Worm (Caenorhabditis elegans) whole organism, late embryonic: Measurements from ENCODE around the gene T22C8.4.

Experiments used
- F13H6.1 ChIP-seq: sonication (generic microtip); optimal IDR thresholded peaks from 2 replicates; lab custom pipeline; 2016; ENCODE audit warnings: missing genetic modification characterization, missing compliant biosample characterization
- ama-1 ChIP-seq: fragments of 150-350 bp; optimal IDR thresholded peaks from 2 replicates; lab custom pipeline; 2014
- ceh-18 ChIP-seq: sonication (generic microtip); optimal IDR thresholded peaks from 2 replicates; lab custom pipeline; 2016; ENCODE audit warnings: missing genetic modification characterization, missing compliant biosample characterization
- elt-2 ChIP-seq: sonication (generic microtip); optimal IDR thresholded peaks from 2 replicates; lab custom pipeline; 2016; ENCODE audit warnings: missing genetic modification reagents, missing genetic modification characterization, missing compliant biosample characterization
- ets-4 ChIP-seq: sonication (generic microtip); optimal IDR thresholded peaks from 2 replicates; lab custom pipeline; 2016; ENCODE audit warnings: missing genetic modification characterization, missing compliant biosample characterization
- fkh-10 ChIP-seq: fragments of 150-350 bp; optimal IDR thresholded peaks from 2 replicates; lab custom pipeline; 2014; ENCODE audit warnings: missing biosample characterization, missing genetic modification reagents, missing genetic modification characterization
- fkh-6 ChIP-seq: sonication (generic microtip); optimal IDR thresholded peaks from 2 replicates; lab custom pipeline; 2016; ENCODE audit warnings: missing genetic modification characterization, missing compliant biosample characterization
- hlh-13 ChIP-seq: fragments of 200-800 bp; sonication (Bioruptor generic); optimal IDR thresholded peaks from 2 replicates; lab custom pipeline; 2018; ENCODE audit warnings: mild to moderate bottlenecking, missing genetic modification characterization, missing compliant biosample characterization
- pag-3 ChIP-seq: sonication (generic microtip); optimal IDR thresholded peaks from 2 replicates; lab custom pipeline; 2016; ENCODE audit warnings: missing compliant biosample characterization, missing genetic modification characterization, borderline replicate concordance
- pha-2 ChIP-seq: sonication (generic microtip); optimal IDR thresholded peaks from 2 replicates; lab custom pipeline; 2017; ENCODE audit warnings: mild to moderate bottlenecking, missing genetic modification characterization, missing compliant biosample characterization
- pqm-1 ChIP-seq: sonication (generic microtip); optimal IDR thresholded peaks from 2 replicates; lab custom pipeline; 2016; ENCODE audit warnings: missing genetic modification characterization, missing compliant biosample characterization
- sox-4 ChIP-seq: sonication (generic microtip); optimal IDR thresholded peaks from 2 replicates; lab custom pipeline; 2017; ENCODE audit warnings: mild to moderate bottlenecking, missing genetic modification characterization, inconsistent platforms, missing compliant biosample characterization
- ttx-3 ChIP-seq: sonication (generic microtip); optimal IDR thresholded peaks from 2 replicates; lab custom pipeline; 2016; ENCODE audit warnings: missing genetic modification reagents, missing genetic modification characterization, missing compliant biosample characterization
- unc-86 ChIP-seq: sonication (generic microtip); optimal IDR thresholded peaks from 2 replicates; lab custom pipeline; 2016; ENCODE audit warnings: missing genetic modification characterization, missing compliant biosample characterization

ce11 chrII:8610585-8610984 is 12.7 kb downstream of the T22C8.4 start:
- TF ChIP-seq ama-1 (lab: Kevin White, UChicago) (no peak), sox-4 (no peak), fkh-10 (GFP tag; lab: Kevin White, UChicago) (no peak), pha-2 (tag; lab: Kevin White, UChicago) (no peak), hlh-13 (GFP tag; lab: Kevin White, UChicago) (no peak), elt-2 (tag; lab: Kevin White, UChicago) (no peak), F13H6.1 (tag; lab: Kevin White, UChicago) (no peak), pqm-1 (tag; lab: Kevin White, UChicago) (no peak), ets-4 (tag; lab: Kevin White, UChicago) (no peak), unc-86 (no peak), ttx-3 (tag; lab: Kevin White, UChicago) (no peak), fkh-6 (tag; lab: Kevin White, UChicago) (no peak), pag-3 (no peak), ceh-18 (tag; lab: Kevin White, UChicago) (no peak)
